Worm (Caenorhabditis elegans) whole organism, L2 larva: ENCODE measurements around the gene nspc-4.

Experiments used
- elt-1 ChIP-seq: fragments of 150-350 bp; optimal IDR thresholded peaks from 2 replicates; lab custom pipeline; 2014; ENCODE audit warnings: missing biosample characterization, missing genetic modification characterization
- nhr-12 ChIP-seq: fragments of 150-350 bp; optimal IDR thresholded peaks from 2 replicates; lab custom pipeline; 2014; ENCODE audit warnings: missing biosample characterization, missing genetic modification characterization
- nhr-23 ChIP-seq: fragments of 150-350 bp; optimal IDR thresholded peaks from 2 replicates; lab custom pipeline; 2014; ENCODE audit warnings: missing biosample characterization, missing genetic modification reagents, missing genetic modification characterization
- peb-1 ChIP-seq: fragments of 150-350 bp; optimal IDR thresholded peaks from 2 replicates; lab custom pipeline; 2014; ENCODE audit warnings: missing biosample characterization, missing genetic modification characterization
- skn-1 ChIP-seq: sonication (generic microtip); optimal IDR thresholded peaks from 2 replicates; lab custom pipeline; 2017; ENCODE audit warnings: missing biosample characterization, missing genetic modification characterization
- unc-62 ChIP-seq: fragments of 150-350 bp; optimal IDR thresholded peaks from 2 replicates; lab custom pipeline; 2014; ENCODE audit warnings: missing biosample characterization, missing genetic modification reagents, missing genetic modification characterization

DNA sequence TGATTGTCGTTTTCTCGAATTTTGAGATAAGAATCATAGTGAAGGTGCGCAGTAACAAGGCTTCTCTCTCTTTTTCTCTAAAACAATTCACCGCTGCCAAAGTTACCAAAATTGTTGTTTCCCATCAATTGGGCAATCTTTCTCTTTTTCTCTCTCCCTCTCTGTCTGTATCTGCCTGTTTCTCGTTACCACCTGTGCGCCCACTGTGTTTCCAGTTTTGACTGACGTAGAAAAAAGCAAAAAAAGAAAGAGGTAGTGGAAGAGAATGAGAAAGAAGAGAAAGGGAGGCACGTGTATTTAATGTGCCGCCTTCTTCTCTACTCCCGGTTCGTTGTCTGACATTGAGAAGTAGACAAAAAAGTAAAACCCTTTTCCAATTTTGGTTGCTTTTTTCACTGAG lies 11.9 kb upstream of the nspc-4 start:
- TF ChIP-seq elt-1 (tag; lab: Kevin White, UChicago) (no peak), skn-1 (no peak), nhr-23 (no peak), unc-62 (GFP tag; lab: Kevin White, UChicago) (no peak), peb-1 (tag; lab: Kevin White, UChicago) (no peak), nhr-12 (tag; lab: Kevin White, UChicago) (no peak)
